Worm (Caenorhabditis elegans) whole organism, L4 larva: ENCODE results near the gene syx-2.

Experiments
- madf-5 ChIP-seq, 2 experiments: fragments of 200-800 bp; sonication (Bioruptor generic); IDR thresholded peaks; 2 replicates each; pipeline ENCODE4 v1.3.6; 2022; ENCODE audit warnings: missing compliant biosample characterization in 2 of 2, missing genetic modification characterization in 2 of 2
- nhr-10 ChIP-seq: fragments of 150-350 bp; optimal IDR thresholded peaks from 2 replicates; lab custom pipeline; 2014; ENCODE audit warnings: missing biosample characterization, missing genetic modification characterization
- snpc-1.2 ChIP-seq: fragments of 200-800 bp; sonication (Bioruptor generic); IDR thresholded peaks from 2 replicates; pipeline ENCODE4 v1.3.6; 2022; ENCODE audit warnings: missing genetic modification reagents, missing genetic modification characterization, missing compliant biosample characterization
- snpc-4 ChIP-seq: fragments of 150-350 bp; optimal IDR thresholded peaks from 2 replicates; lab custom pipeline; 2014; ENCODE audit warnings: missing biosample characterization, missing genetic modification characterization

DNA sequence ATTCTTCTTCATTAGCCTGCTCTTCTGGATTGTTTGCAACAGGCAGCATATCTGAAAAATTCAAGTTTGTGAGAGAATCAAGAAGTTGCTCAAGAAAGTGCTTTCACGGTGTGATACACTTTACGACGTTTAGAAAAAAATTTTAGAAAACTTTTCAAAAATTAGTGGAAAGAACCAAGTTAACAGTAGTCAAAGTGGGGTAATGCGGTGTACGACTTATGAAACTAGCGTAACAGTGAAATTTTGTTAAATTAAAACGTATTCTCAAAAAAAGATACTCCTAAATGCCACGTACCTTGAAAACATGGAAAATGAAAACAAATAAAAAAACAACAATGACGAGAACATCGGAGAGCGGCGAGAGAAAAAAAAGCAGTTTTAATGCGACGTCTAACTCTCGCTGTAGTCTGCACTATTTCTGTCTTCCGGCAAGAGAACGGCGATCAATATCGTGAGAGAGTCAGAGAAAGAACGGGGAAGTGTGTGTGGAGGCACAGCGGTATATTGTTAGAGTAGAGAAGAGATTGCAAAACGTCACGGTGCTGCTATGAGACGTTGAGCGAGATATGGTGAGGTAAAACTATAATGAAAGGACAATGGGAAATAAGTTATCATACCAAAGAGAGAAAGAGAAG is 42.7 kb upstream of the syx-2 start, which contains the start of gene ekl-5:
- TF ChIP-seq nhr-10 (tag; lab: Kevin White, UChicago) (no peak), snpc-4 (tag; lab: Kevin White, UChicago) (no peak), snpc-1.2 (GFP tag; lab: Robert Waterston, UW) (no peak), madf-5 (GFP tag; IDR thresholded peaks at IDR 0.05; lab: Robert Waterston, UW) (no peak)
